Worm (Caenorhabditis elegans): Measurements from ENCODE around the gene hpo-8.
A peak's percentile ranks its signal among the peaks of the same experiment; 100 is the strongest.

ce11 chrV:6836036-6836435, 3.1 kb upstream of the hpo-8 start:
- TF ChIP-seq vab-7 (GFP tag; IDR thresholded peaks at IDR 0.05) (no peak), lin-13 (GFP tag; optimal IDR thresholded peaks at IDR 0.05) (no peak), set-16 (GFP tag; IDR thresholded peaks at IDR 0.05) (peak; percentile 95), nhr-25 (tag; optimal IDR thresholded peaks at IDR 0.05; ENCODE audit: borderline replicate concordance, insufficient read depth) (no peak), zag-1 (tag; optimal IDR thresholded peaks at IDR 0.05) (no peak), unc-62 (GFP tag; optimal IDR thresholded peaks at IDR 0.05 in 1 of 2) (no peak), unc-62 (tag; optimal IDR thresholded peaks at IDR 0.05) (no peak), dpl-1 (GFP tag; optimal IDR thresholded peaks at IDR 0.05) (no peak)

Measured in whole organism, L4 larva.